Worm (Caenorhabditis elegans) whole organism, dauer: Measurements from ENCODE around the gene C31H1.1.

Experiments
- unc-62 ChIP-seq: sonication (generic microtip); optimal IDR thresholded peaks from 2 replicates; lab custom pipeline; 2017; ENCODE audit warnings: missing biosample characterization, missing genetic modification reagents, missing genetic modification characterization

C31H1.1 gene

DNA sequence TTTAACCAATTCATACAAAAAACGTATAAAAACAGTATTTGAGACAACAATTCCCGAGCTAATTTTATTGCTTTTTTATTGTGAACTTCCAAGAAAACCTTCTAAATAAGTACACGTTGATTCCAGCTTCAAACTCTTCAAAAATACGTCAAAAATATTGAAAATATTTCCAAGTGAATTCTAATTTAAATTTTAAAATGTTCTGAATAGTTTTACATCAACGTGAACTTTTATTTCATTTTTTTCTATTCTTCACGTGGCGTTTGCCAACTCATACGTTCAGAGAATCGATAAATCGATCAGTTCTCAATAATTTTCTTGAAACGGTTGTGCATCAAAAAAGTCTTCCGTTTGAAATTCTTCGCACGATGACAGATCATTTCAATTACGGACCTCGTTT lies at the start of gene C31H1.1:
Gene C31H1.1, plus strand, starts transcription at position 301 of the 400 bp plus-strand sequence.
- no peak for TF ChIP-seq unc-62

DNA sequence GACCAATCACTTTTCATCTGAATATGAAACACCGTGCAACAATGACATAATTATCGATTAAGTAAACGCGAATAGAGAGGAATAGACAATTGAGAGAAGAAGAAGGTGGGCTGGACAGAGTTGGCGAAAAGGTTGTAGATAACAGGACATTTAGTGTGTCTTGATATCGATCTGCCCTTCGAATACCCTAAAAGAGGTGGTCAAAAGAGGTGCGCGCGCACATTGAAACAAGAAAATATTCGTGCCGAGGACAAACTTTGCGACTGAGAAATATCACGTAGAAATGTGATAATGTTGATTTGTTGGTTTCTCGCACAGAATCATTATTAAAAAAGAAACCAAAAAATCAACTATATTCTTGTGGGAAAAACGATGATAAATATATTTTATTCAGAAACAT lies 47.4 kb upstream of the C31H1.1 start:
- TF ChIP-seq unc-62 = no peak

DNA sequence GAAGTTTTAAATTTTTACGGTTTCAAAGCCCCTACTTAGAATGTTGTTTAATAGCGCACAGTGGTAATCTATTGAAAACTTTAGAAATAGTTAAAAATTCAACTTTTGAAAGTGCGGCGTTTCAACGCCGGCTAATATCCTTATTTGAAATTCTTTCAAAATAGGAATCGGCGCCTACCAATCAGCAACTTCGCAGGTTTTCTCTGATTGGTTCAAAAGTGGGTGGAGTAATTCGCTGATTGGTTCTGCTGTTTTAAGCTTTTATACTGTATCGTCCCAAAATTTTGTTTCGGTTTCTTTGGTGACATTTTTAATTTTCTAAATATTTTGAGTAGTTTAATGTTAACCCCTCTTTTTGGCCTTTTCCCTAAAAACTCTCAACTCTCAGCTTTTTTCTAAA lies 45.3 kb upstream of the C31H1.1 start:
- TF ChIP-seq unc-62 = no peak

DNA sequence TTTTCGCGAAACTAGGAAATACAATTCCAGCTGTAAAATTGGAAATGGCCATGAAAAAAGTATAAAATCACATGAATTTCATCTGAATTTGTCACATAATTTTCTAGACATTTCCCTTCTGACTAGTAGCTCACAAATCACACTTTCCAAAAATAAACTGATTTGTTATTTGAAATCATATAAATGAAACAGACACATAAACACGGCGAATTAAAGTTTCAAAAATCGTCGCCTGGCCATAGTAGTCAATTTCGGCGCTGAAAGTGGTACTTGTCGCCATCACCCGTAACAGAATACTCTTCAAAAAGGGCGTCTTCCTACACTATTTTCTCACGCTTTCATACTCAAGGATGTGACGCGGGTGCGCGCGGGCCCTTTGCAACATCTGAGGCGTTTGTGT lies 44.5 kb upstream of the C31H1.1 start:
- no peak for TF ChIP-seq unc-62

DNA sequence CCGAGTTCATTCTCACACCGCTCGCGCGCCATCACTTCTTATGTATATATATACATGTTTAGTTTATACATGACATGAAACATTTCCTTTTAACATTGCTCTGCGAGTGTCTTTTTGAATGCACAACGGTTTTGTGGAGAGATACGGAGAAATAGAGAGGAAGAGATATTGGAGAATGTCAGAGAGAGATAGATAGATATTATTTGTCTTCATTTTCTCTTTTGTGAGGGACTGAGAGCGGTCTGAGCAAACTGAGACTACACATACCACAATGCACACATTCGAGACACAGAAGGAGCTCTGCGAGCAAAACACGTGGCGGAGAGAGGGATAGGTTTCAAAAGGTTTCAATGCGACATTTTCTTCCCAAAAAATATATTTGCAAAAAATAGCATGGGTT lies 44.0 kb upstream of the C31H1.1 start:
- TF ChIP-seq unc-62 = no peak

DNA sequence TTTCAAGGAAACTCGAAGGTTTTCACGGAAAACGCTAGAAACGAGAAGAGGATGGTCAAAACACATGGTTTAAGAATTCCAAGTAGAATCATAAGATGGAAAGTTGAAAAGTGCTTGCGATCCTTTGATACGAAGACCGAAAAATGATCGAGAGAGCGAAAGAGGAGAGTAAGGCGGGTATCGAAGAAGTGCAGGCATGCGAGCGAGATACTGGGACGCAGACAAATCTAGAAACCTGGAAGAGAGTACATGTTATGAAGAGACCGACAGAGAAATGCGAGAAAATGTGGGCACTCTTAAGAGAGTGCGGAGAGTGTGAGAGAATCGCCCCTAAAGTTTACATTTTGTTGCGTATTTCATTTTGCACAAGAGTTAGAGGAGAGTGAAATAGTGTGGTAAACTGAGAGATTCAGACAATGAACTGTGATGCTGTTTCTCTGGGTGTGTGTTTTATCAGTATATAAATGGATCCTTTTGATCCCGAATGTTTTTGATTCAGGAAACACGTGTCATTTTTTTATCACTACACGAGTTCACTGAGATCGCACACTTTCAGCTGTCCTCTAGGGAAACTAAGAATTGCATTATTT lies 43.2 kb upstream of the C31H1.1 start:
- no peak for TF ChIP-seq unc-62

DNA sequence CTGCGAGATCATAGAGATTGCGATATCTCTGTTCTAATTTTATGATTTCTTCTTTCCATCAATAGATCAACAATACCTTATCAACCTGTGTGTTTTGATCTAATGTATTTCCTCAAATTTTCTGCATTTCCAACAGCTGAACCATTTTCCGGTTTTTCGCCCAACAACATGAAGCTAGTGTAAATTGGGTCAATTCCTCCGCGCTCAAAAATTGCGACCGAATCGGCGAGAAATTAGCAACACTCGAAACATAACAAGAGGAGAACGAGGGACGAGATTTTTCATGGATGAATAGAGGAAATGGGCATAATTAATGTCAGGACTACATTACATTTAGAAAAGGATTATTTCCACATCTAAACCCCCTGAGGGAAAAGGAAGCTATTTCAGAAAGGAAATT lies 42.4 kb upstream of the C31H1.1 start:
- TF ChIP-seq unc-62 = no peak

DNA sequence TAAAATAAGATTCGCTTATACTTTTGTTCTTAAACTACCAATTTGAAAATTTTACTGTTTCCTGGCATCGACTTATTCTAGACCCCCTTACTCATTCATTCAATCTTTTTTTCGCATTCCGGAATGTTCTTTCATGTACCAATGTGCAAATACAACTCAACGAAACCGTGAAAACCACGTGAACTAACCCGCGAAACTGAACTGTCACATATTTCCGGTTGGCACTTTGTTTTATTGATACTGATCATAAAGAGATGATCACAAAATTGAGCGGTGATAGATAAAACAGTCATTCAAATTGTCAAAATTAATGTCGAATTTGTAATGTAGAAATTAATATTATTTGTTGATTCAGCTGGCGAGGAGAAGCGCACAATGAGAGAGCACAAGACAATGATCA lies 41.3 kb upstream of the C31H1.1 start:
- TF ChIP-seq unc-62 = no peak

DNA sequence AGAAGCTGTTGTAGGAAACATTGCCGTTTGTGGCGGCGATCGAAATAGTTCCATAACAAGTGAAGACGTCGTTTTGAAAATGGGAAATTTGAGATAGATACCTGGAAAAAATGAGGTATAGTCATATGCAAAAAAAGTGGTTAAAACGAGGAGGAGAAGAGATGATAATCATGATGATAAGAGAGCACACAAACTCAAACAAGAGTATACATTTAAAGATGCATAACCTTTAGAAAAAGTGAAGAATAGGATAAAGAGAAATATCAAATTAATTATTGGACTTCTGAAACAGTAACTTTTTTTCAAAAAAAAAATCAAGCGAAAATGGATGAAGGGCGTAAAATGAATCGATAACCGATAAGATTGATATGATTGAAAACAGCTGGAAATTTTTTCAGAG lies 39.5 kb upstream of the C31H1.1 start, which contains the start of gene nhr-46:
Gene nhr-46, minus strand, starts transcription at position 101 of the 400 bp plus-strand sequence.
- no peak for TF ChIP-seq unc-62

DNA sequence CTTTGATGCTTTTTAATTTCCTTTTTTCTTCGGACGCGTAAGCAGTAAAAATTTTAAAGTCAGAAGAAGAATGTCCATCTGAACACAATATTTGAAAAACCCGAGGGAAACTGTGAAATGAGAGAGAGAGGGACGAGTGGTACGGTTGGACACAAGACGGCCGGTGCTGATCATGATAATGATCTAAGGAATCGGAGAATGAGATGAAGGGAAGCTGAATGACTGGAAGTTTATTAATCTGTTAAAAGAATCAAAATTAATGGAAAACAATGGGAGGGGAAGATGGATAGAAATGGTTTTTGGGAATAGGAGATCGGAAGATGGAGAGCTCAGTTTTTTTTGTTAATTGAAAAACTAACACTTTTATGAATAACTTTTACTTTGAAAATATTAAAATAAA lies 38.6 kb upstream of the C31H1.1 start:
- TF ChIP-seq unc-62 = no peak

DNA sequence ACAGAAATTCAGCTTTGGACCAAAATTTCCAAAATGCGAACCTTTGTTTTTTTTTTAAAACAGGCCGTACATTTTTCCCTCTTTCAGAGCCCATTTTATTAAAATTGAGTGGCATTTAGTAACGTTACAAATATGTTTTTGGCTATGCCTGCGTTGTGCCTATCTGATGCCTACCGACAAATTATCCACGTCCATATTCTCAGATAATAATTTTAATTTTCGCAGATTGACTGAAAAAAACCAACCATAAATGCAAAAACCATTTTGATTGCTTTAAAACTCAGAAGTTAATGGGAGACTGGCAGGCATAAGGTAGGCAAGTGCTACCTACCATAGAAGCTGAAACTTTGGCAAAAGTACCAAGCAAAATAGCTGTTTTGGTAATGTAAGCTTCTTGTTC lies 36.6 kb upstream of the C31H1.1 start:
- no peak for TF ChIP-seq unc-62

DNA sequence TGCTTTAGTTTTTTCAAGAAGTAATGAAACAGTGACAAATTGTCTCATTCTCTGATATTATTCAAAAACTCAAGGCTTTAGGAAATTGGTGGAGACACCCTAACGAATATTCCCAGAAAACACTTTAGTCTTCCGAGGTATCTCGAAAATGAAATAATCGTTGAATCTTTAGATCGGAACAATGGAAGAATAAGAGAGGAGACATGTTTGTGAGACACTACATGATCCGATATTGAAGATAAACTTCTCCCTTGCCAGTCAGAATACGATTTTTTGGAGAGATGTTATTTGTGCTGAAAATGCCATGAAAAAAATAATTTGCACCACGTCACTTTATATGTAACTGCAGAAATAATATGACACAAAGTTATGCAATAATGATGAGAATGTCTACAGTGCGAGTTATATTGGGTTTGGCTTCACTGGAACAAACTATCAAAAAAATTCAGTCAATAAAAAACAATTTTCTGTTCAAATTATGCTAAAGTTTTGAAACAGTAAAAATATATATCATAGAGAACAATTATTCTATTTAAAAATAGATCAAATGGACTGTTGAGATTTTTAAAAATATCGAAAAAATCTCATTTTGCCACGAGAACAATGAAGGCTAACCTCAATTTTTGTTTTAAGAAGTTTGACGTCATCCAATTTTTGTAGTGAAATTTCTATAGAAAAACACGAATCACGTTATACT lies 35.9 kb upstream of the C31H1.1 start:
- no peak for TF ChIP-seq unc-62

DNA sequence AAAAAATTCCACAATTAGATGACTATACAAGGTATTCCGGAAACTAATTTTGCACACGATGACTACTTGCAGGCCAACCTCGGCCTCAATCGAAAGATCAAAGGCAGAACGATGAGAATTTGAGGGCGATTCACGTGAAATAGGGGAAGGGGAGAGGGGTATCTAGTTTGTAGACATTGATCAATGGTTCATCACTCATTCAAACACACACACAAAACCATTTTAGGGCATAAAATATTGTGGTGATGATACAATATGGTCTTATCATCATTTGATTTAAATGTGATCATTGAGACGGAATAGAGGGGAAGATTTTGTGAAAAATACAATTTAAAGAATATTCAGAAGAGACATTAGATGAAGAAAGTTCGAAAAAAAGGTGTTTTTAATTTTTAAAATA lies 34.5 kb upstream of the C31H1.1 start:
- no peak for TF ChIP-seq unc-62

DNA sequence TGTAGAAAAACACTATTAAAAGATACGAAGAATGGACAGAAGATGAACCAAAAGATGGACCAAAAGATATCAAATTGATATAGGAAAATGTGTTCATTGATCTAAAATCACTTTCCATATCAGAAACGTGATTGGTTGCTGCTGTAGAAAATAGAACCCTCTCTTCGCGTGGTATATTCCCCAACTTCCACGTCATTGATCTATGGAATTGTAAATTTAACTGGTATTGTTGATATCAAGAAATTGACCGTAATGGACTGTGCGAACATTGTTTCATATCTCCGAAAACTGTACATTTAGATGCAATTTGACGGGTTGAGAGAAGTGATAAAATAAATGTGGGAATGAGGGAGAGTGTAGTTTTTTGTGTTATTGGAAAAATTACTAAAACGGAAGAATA lies 32.9 kb upstream of the C31H1.1 start:
- TF ChIP-seq unc-62 = no peak

DNA sequence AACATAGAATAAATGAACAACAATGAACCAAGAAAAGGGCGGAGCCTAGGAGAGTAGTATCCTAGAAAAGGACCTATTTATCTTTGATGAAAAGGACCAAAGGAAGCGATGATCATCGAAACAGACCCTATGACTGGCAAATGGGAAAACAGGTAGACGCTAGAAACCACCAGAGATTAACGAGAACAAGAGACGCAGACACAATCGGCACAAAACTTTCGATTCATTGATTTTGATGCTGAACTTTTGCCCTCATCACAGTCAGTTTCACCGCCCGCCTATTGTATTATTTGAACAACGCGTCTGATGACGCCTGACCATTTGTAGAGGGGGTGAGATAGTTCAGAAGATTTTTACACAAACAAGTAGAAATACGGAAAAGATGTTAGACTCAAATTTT lies 31.6 kb upstream of the C31H1.1 start:
- TF ChIP-seq unc-62 = no peak

DNA sequence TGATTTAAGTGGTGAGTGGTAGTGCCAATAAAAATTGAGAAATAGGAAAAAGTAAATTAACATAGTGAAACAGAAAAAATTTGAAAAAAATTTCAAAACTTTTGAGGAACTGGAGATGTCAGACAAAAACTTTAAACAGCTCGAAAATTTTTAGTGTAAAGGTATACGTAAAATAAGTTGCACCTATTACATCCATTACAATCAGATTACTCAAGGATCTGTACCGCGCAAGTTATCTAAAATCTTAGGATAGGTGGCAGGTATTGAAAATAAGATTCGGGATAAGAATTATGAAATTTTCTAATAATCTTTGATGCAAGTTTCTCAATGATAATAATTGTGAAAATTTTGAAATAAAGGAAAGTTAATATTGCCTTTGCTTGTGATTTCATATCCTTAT lies 30.4 kb upstream of the C31H1.1 start:
- no peak for TF ChIP-seq unc-62

DNA sequence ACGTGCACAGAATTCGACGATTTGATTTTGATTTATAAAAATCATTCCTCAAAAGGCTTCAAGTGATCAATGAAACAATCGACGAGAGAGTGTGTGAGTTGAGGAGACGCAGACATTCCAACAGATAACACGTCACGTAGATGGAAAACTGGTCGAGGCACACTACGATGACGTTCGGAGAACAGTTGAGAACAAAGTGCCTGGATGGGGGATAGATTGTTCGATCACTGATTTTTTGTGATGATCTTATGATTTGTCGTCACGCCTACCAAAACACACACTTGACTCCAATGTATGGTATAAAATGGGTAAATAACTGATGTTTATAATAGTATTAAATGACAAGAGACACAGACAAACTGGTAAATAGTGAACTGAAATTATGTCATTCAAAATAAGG lies 18.9 kb upstream of the C31H1.1 start:
- no peak for TF ChIP-seq unc-62

DNA sequence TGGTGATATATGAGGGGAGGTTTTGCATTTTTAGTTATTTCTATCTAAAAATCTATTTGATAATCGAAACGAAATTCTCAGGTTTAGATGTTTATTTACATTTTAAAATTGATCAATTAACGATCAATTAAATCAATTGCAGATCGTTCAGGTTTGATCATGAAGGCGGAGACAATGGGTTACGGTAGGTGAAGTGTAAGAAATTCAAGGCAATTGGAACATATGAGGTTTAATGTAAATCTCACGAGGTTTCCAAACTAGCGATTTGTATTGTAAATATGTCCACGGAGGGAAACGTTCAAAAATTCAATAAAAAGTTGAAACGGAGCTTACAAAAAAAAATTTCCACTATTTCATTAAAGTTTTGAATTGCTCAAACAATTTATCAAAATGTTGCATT lies 17.7 kb upstream of the C31H1.1 start:
- no peak for TF ChIP-seq unc-62
